Worm (Caenorhabditis elegans): ENCODE measurements around the gene gfrp-1.

- no peak for TF ChIP-seq nhr-237 (tag; optimal IDR thresholded peaks at IDR 0.05)
- TF ChIP-seq zag-1 (tag; optimal IDR thresholded peaks at IDR 0.05), result no peak
- no peak for TF ChIP-seq R02D3.7 (tag; optimal IDR thresholded peaks at IDR 0.05)
- TF ChIP-seq sea-2 (GFP tag; optimal IDR thresholded peaks at IDR 0.05), result no peak
- no peak for TF ChIP-seq unc-39 (tag; optimal IDR thresholded peaks at IDR 0.05)
- no peak for TF ChIP-seq nhr-12 (tag; optimal IDR thresholded peaks at IDR 0.05)
- TF ChIP-seq nhr-76 (tag; optimal IDR thresholded peaks at IDR 0.05), result no peak
- no peak for TF ChIP-seq ceh-28 (tag; optimal IDR thresholded peaks at IDR 0.05)
- no peak for TF ChIP-seq lin-39 (tag; optimal IDR thresholded peaks at IDR 0.05)
- no peak for TF ChIP-seq pqm-1 (tag; optimal IDR thresholded peaks at IDR 0.05)
Measured at ce11 chrIV:178696-179095, 24.7 kb upstream of the gfrp-1 start, which contains the start of gene tcl-2.
